Fruit fly (Drosophila melanogaster): ENCODE data around the gene CG7326.

DNA sequence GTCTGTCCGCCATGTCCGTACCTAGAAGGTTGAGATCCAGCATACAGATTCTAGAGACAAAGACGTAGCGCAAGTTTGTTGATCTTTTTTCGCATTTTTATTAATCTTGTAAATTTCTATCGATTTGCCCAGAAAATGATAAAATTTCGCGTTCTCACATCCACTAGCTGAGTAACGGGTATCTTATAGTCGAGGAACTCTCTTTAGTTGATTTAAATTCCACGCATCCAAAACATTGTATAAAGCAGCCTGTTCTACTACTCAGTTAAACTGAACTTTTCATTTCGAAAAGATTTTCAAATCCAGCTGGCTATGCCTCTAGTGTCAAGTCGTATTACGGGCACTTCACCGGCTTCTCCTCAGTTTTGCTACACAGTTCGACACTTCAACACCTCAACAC is 30.6 kb upstream of the CG7326 start, which contains the start of gene SdhBL:
- TF ChIP-seq CG11762 (GFP tag; optimal IDR thresholded peaks at IDR 0.05; ENCODE audit: insufficient read depth) (no peak), salr (GFP tag; optimal IDR thresholded peaks at IDR 0.05) (no peak), CG6854 (GFP tag; optimal IDR thresholded peaks at IDR 0.05) (no peak), Ets96B (tag; optimal IDR thresholded peaks at IDR 0.05) (no peak), OdsH (GFP tag; optimal IDR thresholded peaks at IDR 0.05) (no peak), CG34406 (GFP tag; optimal IDR thresholded peaks at IDR 0.05) (no peak), CG11294 (GFP tag; IDR thresholded peaks at IDR 0.05) (no peak), CG10669 (GFP tag; optimal IDR thresholded peaks at IDR 0.05) (no peak), Sox102F (GFP tag; optimal IDR thresholded peaks at IDR 0.05) (no peak), Smox (GFP tag; optimal IDR thresholded peaks at IDR 0.05) (no peak)
